Worm (Caenorhabditis elegans): ENCODE data around the gene nspc-10.

Gene nspc-10

ce11 chrX:12335808-12336207 lies 7.6 kb upstream of the nspc-10 start, which contains the start of gene srd-48:
TSS of gene srd-48 (plus strand) at chrX:12336108.
- no peak for TF ChIP-seq nhr-77 (tag; optimal IDR thresholded peaks at IDR 0.05)
- no peak for TF ChIP-seq fos-1 (tag; optimal IDR thresholded peaks at IDR 0.05)
- TF ChIP-seq zag-1 (tag; optimal IDR thresholded peaks at IDR 0.05) = no peak
- TF ChIP-seq aly-2 (tag; optimal IDR thresholded peaks at IDR 0.05) = no peak

- TF ChIP-seq nhr-21 (tag; optimal IDR thresholded peaks at IDR 0.05) = peak; percentile 18
- TF ChIP-seq crh-2 (tag; optimal IDR thresholded peaks at IDR 0.05) = peak; percentile 21
- peak; percentile 17 for TF ChIP-seq sma-3 (GFP tag; optimal IDR thresholded peaks at IDR 0.05)
- TF ChIP-seq ztf-1 (GFP tag; conservative IDR thresholded peaks at IDR 0.05) = no peak
- peak; percentile 25 for TF ChIP-seq fos-1 (tag; optimal IDR thresholded peaks at IDR 0.05)
- TF ChIP-seq lin-39 (tag; optimal IDR thresholded peaks at IDR 0.05) = no peak
Measured at ce11 chrX:12337846-12338490, 5.4 kb upstream of the nspc-10 start, which contains the start of gene srd-44. TSS of gene srd-44 (plus strand) at chrX:12338440.

DNA sequence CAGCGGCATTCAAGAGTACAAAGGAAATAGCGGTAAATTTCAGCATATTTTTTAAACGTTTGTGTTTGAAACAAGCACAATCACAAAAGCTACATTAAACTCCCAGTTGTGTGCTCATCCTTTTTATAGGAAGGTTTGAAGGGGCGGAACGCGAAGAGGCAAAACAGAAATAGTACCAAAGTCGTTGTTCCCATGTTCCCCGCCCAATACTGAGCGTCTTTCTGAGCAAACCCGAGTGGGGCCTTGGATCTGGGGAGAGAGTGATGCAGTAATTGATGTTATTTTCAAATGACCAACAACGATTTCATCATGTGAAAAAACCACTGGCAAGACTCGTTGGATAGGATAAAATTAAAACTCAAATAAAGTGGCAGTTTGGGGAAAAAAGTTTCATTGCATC lies 2.1 kb upstream of the nspc-10 start, which contains the start of gene zig-2:
TSS of gene zig-2 (minus strand) at position 101 of the 400 bp plus-strand sequence.
- TF ChIP-seq sma-3 (GFP tag; optimal IDR thresholded peaks at IDR 0.05) = no peak
- TF ChIP-seq ceh-16 (tag; optimal IDR thresholded peaks at IDR 0.05) = no peak
- TF ChIP-seq aly-2 (tag; optimal IDR thresholded peaks at IDR 0.05) = no peak
- TF ChIP-seq R02D3.7 (tag; optimal IDR thresholded peaks at IDR 0.05) = no peak
- TF ChIP-seq C34F6.9 (tag; optimal IDR thresholded peaks at IDR 0.05) = no peak

DNA sequence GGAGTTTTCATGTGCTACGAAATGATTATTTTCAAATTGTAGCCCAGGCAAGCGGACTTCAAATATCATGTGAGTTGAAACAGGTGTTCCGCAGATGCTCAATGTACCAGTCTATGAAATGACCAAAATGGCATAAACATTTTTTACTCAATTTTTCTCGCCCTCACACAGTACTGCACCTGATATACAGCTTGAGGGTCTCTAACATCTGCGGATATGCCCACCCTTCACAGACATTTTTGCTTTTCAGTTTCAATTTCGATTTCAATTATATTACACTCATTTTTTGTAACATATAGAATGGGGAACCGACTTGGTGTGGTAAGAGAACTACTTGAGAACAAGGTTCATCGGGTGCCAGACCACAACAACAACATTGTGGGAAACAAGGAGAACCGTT lies 3.3 kb downstream of the nspc-10 start, which contains the start of gene F42F12.11:
TSS of gene F42F12.11 (plus strand) at position 301 of the 400 bp plus-strand sequence.
- TF ChIP-seq ceh-82 (tag; optimal IDR thresholded peaks at IDR 0.05) = no peak
- no peak for TF ChIP-seq dmd-4 (tag; optimal IDR thresholded peaks at IDR 0.05)
- TF ChIP-seq egl-27 (tag; optimal IDR thresholded peaks at IDR 0.05) = no peak
- TF ChIP-seq ZK546.5 (tag; optimal IDR thresholded peaks at IDR 0.05) = no peak
- no peak for TF ChIP-seq lin-39 (tag; optimal IDR thresholded peaks at IDR 0.05)
- no peak for TF ChIP-seq blmp-1 (tag; optimal IDR thresholded peaks at IDR 0.05; ENCODE audit: insufficient read depth)
- TF ChIP-seq unc-55 (GFP tag; optimal IDR thresholded peaks at IDR 0.05) = no peak
- TF ChIP-seq lsy-2 (tag; optimal IDR thresholded peaks at IDR 0.05) = no peak
- TF ChIP-seq lin-13 (GFP tag; optimal IDR thresholded peaks at IDR 0.05) = no peak
- no peak for TF ChIP-seq ceh-16 (tag; optimal IDR thresholded peaks at IDR 0.05)
- no peak for TF ChIP-seq sma-9 (GFP tag; optimal IDR thresholded peaks at IDR 0.05)
- TF ChIP-seq sma-9 (tag; optimal IDR thresholded peaks at IDR 0.05) = no peak
- TF ChIP-seq snpc-4 (tag; optimal IDR thresholded peaks at IDR 0.05) = no peak
- TF ChIP-seq zag-1 (tag; optimal IDR thresholded peaks at IDR 0.05) = no peak
- TF ChIP-seq ama-1 (optimal IDR thresholded peaks at IDR 0.05) = no peak
- TF ChIP-seq sma-3 (GFP tag; optimal IDR thresholded peaks at IDR 0.05) = no peak
- no peak for TF ChIP-seq nhr-12 (tag; optimal IDR thresholded peaks at IDR 0.05)
- TF ChIP-seq C34F6.9 (tag; optimal IDR thresholded peaks at IDR 0.05) = no peak
- no peak for TF ChIP-seq nhr-129 (tag; optimal IDR thresholded peaks at IDR 0.05)

ce11 chrX:12347822-12348221 lies 4.4 kb downstream of the nspc-10 start:
- peak; percentile 55 for TF ChIP-seq sma-9 (GFP tag; optimal IDR thresholded peaks at IDR 0.05)
- no peak for TF ChIP-seq sma-9 (tag; optimal IDR thresholded peaks at IDR 0.05)
- no peak for TF ChIP-seq unc-55 (GFP tag; optimal IDR thresholded peaks at IDR 0.05)
- TF ChIP-seq nhr-10 (tag; optimal IDR thresholded peaks at IDR 0.05) = no peak
- no peak for TF ChIP-seq ceh-82 (tag; optimal IDR thresholded peaks at IDR 0.05)
- peak; percentile 19 for TF ChIP-seq egl-27 (tag; optimal IDR thresholded peaks at IDR 0.05)
- TF ChIP-seq nhr-25 (tag; optimal IDR thresholded peaks at IDR 0.05) = no peak
- TF ChIP-seq ama-1 (optimal IDR thresholded peaks at IDR 0.05) = no peak
- TF ChIP-seq lin-13 (GFP tag; optimal IDR thresholded peaks at IDR 0.05) = no peak
- no peak for TF ChIP-seq sem-4 (tag; optimal IDR thresholded peaks at IDR 0.05)
- peak; percentile 13 for TF ChIP-seq C34F6.9 (tag; optimal IDR thresholded peaks at IDR 0.05)
- TF ChIP-seq elt-1 (tag; optimal IDR thresholded peaks at IDR 0.05) = no peak
- TF ChIP-seq lin-39 (tag; optimal IDR thresholded peaks at IDR 0.05) = no peak
- no peak for TF ChIP-seq ztf-11 (tag; optimal IDR thresholded peaks at IDR 0.05)
- TF ChIP-seq sma-3 (GFP tag; optimal IDR thresholded peaks at IDR 0.05) = peak; percentile 34
- no peak for TF ChIP-seq dmd-4 (tag; optimal IDR thresholded peaks at IDR 0.05)
- TF ChIP-seq nhr-237 (tag; optimal IDR thresholded peaks at IDR 0.05) = no peak
- TF ChIP-seq mbf-1 (tag; optimal IDR thresholded peaks at IDR 0.05) = no peak
- no peak for TF ChIP-seq elt-3 (tag; optimal IDR thresholded peaks at IDR 0.05)
- no peak for TF ChIP-seq ztf-4 (tag; optimal IDR thresholded peaks at IDR 0.05)
- no peak for TF ChIP-seq ceh-16 (tag; optimal IDR thresholded peaks at IDR 0.05)
- no peak for TF ChIP-seq skn-1 (tag; optimal IDR thresholded peaks at IDR 0.05)
- TF ChIP-seq peb-1 (tag; optimal IDR thresholded peaks at IDR 0.05) = no peak
- no peak for TF ChIP-seq ztf-1 (GFP tag; conservative IDR thresholded peaks at IDR 0.05)
- TF ChIP-seq unc-62 (GFP tag; optimal IDR thresholded peaks at IDR 0.05) = no peak
- no peak for TF ChIP-seq alr-1 (tag; optimal IDR thresholded peaks at IDR 0.05)
- peak; percentile 35 for TF ChIP-seq crh-2 (tag; optimal IDR thresholded peaks at IDR 0.05)
- no peak for TF ChIP-seq mdl-1 (tag; optimal IDR thresholded peaks at IDR 0.05)
- TF ChIP-seq F13H6.1 (tag; optimal IDR thresholded peaks at IDR 0.05) = no peak
- no peak for TF ChIP-seq blmp-1 (tag; optimal IDR thresholded peaks at IDR 0.05; ENCODE audit: insufficient read depth)
- TF ChIP-seq nhr-21 (tag; optimal IDR thresholded peaks at IDR 0.05) = peak; percentile 31
- no peak for TF ChIP-seq R02D3.7 (tag; optimal IDR thresholded peaks at IDR 0.05)
- no peak for TF ChIP-seq gmeb-1 (tag; optimal IDR thresholded peaks at IDR 0.05)
- TF ChIP-seq fos-1 (tag; optimal IDR thresholded peaks at IDR 0.05) = peak; percentile 21
- no peak for TF ChIP-seq nhr-77 (tag; optimal IDR thresholded peaks at IDR 0.05)
